Fruit fly (Drosophila melanogaster) whole organism, wandering third instar larva: Measurements from ENCODE around the gene PH4alphaNE2.

ENCODE experiments used
- Abd-B ChIP-seq: fragments of >200 bp; optimal IDR thresholded peaks from 2 replicates; lab custom pipeline; 2017; ENCODE audit warnings: missing biosample characterization, missing genetic modification characterization
- CG32264 ChIP-seq: fragments of 200-800 bp; sonication (Bioruptor generic); optimal IDR thresholded peaks from 2 replicates; lab custom pipeline; 2016; ENCODE audit warnings: missing biosample characterization, missing genetic modification characterization
- CG9705 ChIP-seq: fragments of 200-800 bp; sonication (Bioruptor generic); optimal IDR thresholded peaks from 2 replicates; lab custom pipeline; 2018; ENCODE audit warnings: missing biosample characterization, mild to moderate bottlenecking, missing genetic modification characterization
- CrebA ChIP-seq: fragments of 200-800 bp; sonication (Bioruptor generic); optimal IDR thresholded peaks from 2 replicates; lab custom pipeline; 2016; ENCODE audit warnings: missing biosample characterization, mild to moderate bottlenecking, missing genetic modification characterization, borderline replicate concordance
- Dfd ChIP-seq: fragments of >200 bp; optimal IDR thresholded peaks from 2 replicates; lab custom pipeline; 2017; ENCODE audit warnings: missing biosample characterization, missing genetic modification characterization
- Dif ChIP-seq: fragments of 200-275, 200-300 bp; sonication (Bioruptor generic); optimal IDR thresholded peaks from 2 replicates; lab custom pipeline; 2018; ENCODE audit warnings: missing biosample characterization, missing genetic modification characterization; ENCODE audit not compliant: partially characterized antibody
- GATAd ChIP-seq: sonication (Bioruptor generic); optimal IDR thresholded peaks from 2 replicates; lab custom pipeline; 2016; ENCODE audit warnings: missing biosample characterization, missing genetic modification characterization
- HLH106 ChIP-seq: fragments of 200-800 bp; optimal IDR thresholded peaks from 3 replicates; lab custom pipeline; 2019; ENCODE audit warnings: missing biosample characterization, mild to moderate bottlenecking, missing genetic modification characterization, moderate library complexity
- Hnf4 ChIP-seq: fragments of 200-800 bp; sonication (Bioruptor generic); optimal IDR thresholded peaks from 2 replicates; lab custom pipeline; 2016; ENCODE audit warnings: missing biosample characterization, mild to moderate bottlenecking, missing genetic modification characterization
- Hr78 ChIP-seq: fragments of >200 bp; optimal IDR thresholded peaks from 2 replicates; lab custom pipeline; 2017; ENCODE audit warnings: missing biosample characterization, missing genetic modification characterization
- Hr83 ChIP-seq: fragments of 200-300 bp; sonication (Bioruptor generic); optimal IDR thresholded peaks from 2 replicates; lab custom pipeline; 2016; ENCODE audit warnings: missing biosample characterization, mild to moderate bottlenecking, missing genetic modification characterization, moderate library complexity; ENCODE audit not compliant: poor library complexity, severe bottlenecking
- Jra ChIP-seq: sonication (Bioruptor generic); optimal IDR thresholded peaks from 2 replicates; lab custom pipeline; 2016; ENCODE audit warnings: missing biosample characterization, missing genetic modification characterization
- Mio ChIP-seq: sonication (Bioruptor generic); optimal IDR thresholded peaks from 2 replicates; lab custom pipeline; 2016; ENCODE audit warnings: missing biosample characterization, missing genetic modification characterization
- Myc ChIP-seq: fragments of >200 bp; optimal IDR thresholded peaks from 2 replicates; lab custom pipeline; 2017
- N ChIP-seq: fragments of >200 bp; optimal IDR thresholded peaks from 2 replicates; lab custom pipeline; 2018; ENCODE audit warnings: missing biosample characterization, missing external identifiers, missing genetic modification characterization
- OdsH ChIP-seq: fragments of 200-800 bp; sonication (Bioruptor generic); optimal IDR thresholded peaks from 2 replicates; lab custom pipeline; 2016; ENCODE audit warnings: missing biosample characterization, mild to moderate bottlenecking, missing genetic modification characterization
- Rel ChIP-seq, 2 experiments: fragments of 200-800 bp; sonication (Bioruptor generic) in 1 of 2; optimal IDR thresholded peaks; 2 replicates in 1 of 2; 3 replicates in 1 of 2; lab custom pipeline; 2016 to 2019; ENCODE audit warnings: mild to moderate bottlenecking in 2 of 2, missing biosample characterization in 2 of 2, missing genetic modification characterization in 2 of 2, moderate library complexity in 1 of 2
- Sp1 ChIP-seq: fragments of 200-800 bp; sonication (Bioruptor generic); optimal IDR thresholded peaks from 3 replicates; lab custom pipeline; 2019; ENCODE audit warnings: missing biosample characterization, mild to moderate bottlenecking, missing genetic modification characterization, moderate library complexity
- Vsx2 ChIP-seq: fragments of 200-300, 225-300 bp; sonication (Bioruptor generic); optimal IDR thresholded peaks from 2 replicates; lab custom pipeline; 2018; ENCODE audit warnings: missing biosample characterization, missing genetic modification characterization; ENCODE audit not compliant: partially characterized antibody
- br ChIP-seq: fragments of 200-800 bp; sonication (Bioruptor generic); optimal IDR thresholded peaks from 2 replicates; lab custom pipeline; 2016; ENCODE audit warnings: missing biosample characterization, missing genetic modification characterization
- brk ChIP-seq: fragments of 200-800 bp; sonication (Bioruptor generic); optimal IDR thresholded peaks from 2 replicates; lab custom pipeline; 2016; ENCODE audit warnings: missing biosample characterization, mild to moderate bottlenecking, missing genetic modification characterization
- dl ChIP-seq, 2 experiments: fragments of 175-275, 200-275 bp in 1 of 2; fragments of 200-275 bp in 1 of 2; sonication (Bioruptor generic); optimal IDR thresholded peaks; lab custom pipeline; 2018; ENCODE audit warnings: mild to moderate bottlenecking in 2 of 2, missing biosample characterization in 2 of 2, missing genetic modification characterization in 2 of 2, moderate library complexity in 2 of 2; ENCODE audit not compliant: partially characterized antibody in 2 of 2, insufficient read depth in 1 of 2
- dmrt93B ChIP-seq: fragments of 200-800 bp; sonication (Bioruptor generic); optimal IDR thresholded peaks from 2 replicates; lab custom pipeline; 2018; ENCODE audit warnings: missing biosample characterization, mild to moderate bottlenecking, missing genetic modification characterization
- dsf ChIP-seq: sonication (Bioruptor generic); optimal IDR thresholded peaks from 2 replicates; lab custom pipeline; 2016; ENCODE audit warnings: missing biosample characterization, missing genetic modification characterization, borderline replicate concordance
- ey ChIP-seq: fragments of 200-800 bp; sonication (Bioruptor generic); optimal IDR thresholded peaks from 2 replicates; lab custom pipeline; 2016; ENCODE audit warnings: missing biosample characterization, missing genetic modification characterization
- foxo ChIP-seq, 2 experiments: fragments of 200-800 bp; sonication (Bioruptor generic); optimal IDR thresholded peaks; 2 replicates in 1 of 2; 3 replicates in 1 of 2; lab custom pipeline; 2016 to 2017; ENCODE audit warnings: missing biosample characterization in 2 of 2, missing genetic modification characterization in 2 of 2
- fru ChIP-seq: fragments of 200-800 bp; sonication (Bioruptor generic); optimal IDR thresholded peaks from 3 replicates; lab custom pipeline; 2016; ENCODE audit warnings: missing biosample characterization, mild to moderate bottlenecking, missing genetic modification characterization
- h ChIP-seq: fragments of 200-800 bp; sonication (Bioruptor generic); optimal IDR thresholded peaks from 3 replicates; lab custom pipeline; 2016; ENCODE audit warnings: missing biosample characterization, mild to moderate bottlenecking, missing genetic modification characterization
- jim ChIP-seq: fragments of 175-275, 200-325 bp; sonication (Bioruptor generic); optimal IDR thresholded peaks from 2 replicates; lab custom pipeline; 2016; ENCODE audit warnings: missing biosample characterization, mild to moderate bottlenecking, missing genetic modification characterization
- lola ChIP-seq: fragments of >200 bp; optimal IDR thresholded peaks from 2 replicates; lab custom pipeline; 2017; ENCODE audit warnings: missing biosample characterization, missing genetic modification characterization
- pan ChIP-seq: fragments of >200 bp; optimal IDR thresholded peaks from 2 replicates; lab custom pipeline; 2017
- psq ChIP-seq: fragments of 200-800 bp; sonication (Bioruptor generic); optimal IDR thresholded peaks from 3 replicates; lab custom pipeline; 2017; ENCODE audit warnings: missing biosample characterization, mild to moderate bottlenecking, missing genetic modification characterization, moderate library complexity
- rgr ChIP-seq: fragments of 200-800 bp; sonication (Bioruptor generic); optimal IDR thresholded peaks from 3 replicates; lab custom pipeline; 2016; ENCODE audit warnings: missing biosample characterization, mild to moderate bottlenecking, missing genetic modification characterization
- sage ChIP-seq: fragments of 200-800 bp; sonication (Bioruptor generic); optimal IDR thresholded peaks from 2 replicates; lab custom pipeline; 2016; ENCODE audit warnings: missing biosample characterization, mild to moderate bottlenecking, missing genetic modification characterization
- sv ChIP-seq: fragments of 200-800 bp; sonication (Bioruptor generic); optimal IDR thresholded peaks from 3 replicates; lab custom pipeline; 2016; ENCODE audit warnings: missing biosample characterization, missing genetic modification characterization
- tai ChIP-seq: sonication (Bioruptor generic); optimal IDR thresholded peaks from 2 replicates; lab custom pipeline; 2016; ENCODE audit warnings: missing biosample characterization, missing genetic modification characterization
- usp ChIP-seq: fragments of >200 bp; optimal IDR thresholded peaks from 2 replicates; lab custom pipeline; 2017; ENCODE audit warnings: missing biosample characterization, missing genetic modification characterization
- woc ChIP-seq: sonication (Bioruptor generic); optimal IDR thresholded peaks from 2 replicates; lab custom pipeline; 2016; ENCODE audit warnings: missing biosample characterization, mild to moderate bottlenecking, missing genetic modification characterization

Gene PH4alphaNE2

dm6 chr3R:30464244-30464643 is 47.8 kb downstream of the PH4alphaNE2 start:
- TF ChIP-seq Hr83 (GFP tag; lab: Kevin White, UChicago) (no peak), Myc (lab: Kevin White, UChicago) (peak; percentile 31)

DNA sequence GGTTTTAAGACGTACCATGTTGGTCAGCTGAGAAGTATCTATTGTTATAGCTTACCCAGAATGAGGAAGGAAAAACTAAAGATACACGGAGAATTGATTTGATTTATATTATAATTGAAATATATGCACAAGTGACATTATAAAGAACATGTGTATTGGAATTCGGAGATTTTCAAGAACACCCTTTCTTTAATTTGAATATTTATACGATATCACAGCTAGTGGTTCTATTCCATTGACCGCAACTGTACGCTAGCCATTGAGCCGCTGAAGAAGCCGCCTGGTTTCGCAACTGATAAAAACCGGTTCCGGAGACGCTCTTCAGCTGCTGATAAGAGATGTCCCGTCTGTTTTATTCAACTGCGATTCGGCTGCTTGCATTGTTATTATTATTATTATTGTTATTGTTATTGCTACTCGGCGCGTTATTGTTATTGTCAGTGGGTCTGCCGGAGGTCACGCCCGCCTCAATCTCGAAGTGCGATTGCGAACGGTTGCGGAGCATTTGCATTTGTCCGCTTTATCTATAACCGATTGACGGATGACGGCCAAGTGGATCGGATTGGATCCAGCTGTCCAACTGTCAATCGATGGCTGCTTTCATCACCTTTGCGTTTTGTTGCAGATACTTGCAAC is 50.3 kb downstream of the PH4alphaNE2 start:
- TF ChIP-seq br (GFP tag; lab: Kevin White, UChicago) = peak; percentile 2
- no peak for TF ChIP-seq Mio (GFP tag; lab: Kevin White, UChicago)
- no peak for TF ChIP-seq CG9705
- peak; percentile 7 for TF ChIP-seq fru (GFP tag; lab: Kevin White, UChicago)
- no peak for TF ChIP-seq pan (lab: Kevin White, UChicago)
- no peak for TF ChIP-seq Abd-B
- no peak for TF ChIP-seq brk (GFP tag; lab: Kevin White, UChicago)
- TF ChIP-seq lola (GFP tag; lab: Kevin White, UChicago) = no peak
- no peak for TF ChIP-seq CG32264 (GFP tag; lab: Kevin White, UChicago)
- no peak for TF ChIP-seq usp
- no peak for TF ChIP-seq Hnf4 (GFP tag; lab: Kevin White, UChicago)
- no peak for TF ChIP-seq sage
- no peak for TF ChIP-seq Vsx2 (GFP tag; lab: Kevin White, UChicago)
- TF ChIP-seq ey (GFP tag; lab: Kevin White, UChicago) = peak; percentile 13
- peak; percentile 46 for TF ChIP-seq Sp1 (GFP tag; lab: Kevin White, UChicago)
- TF ChIP-seq foxo (GFP tag; optimal IDR thresholded peaks at IDR 0.05; lab: Kevin White, UChicago) = peak in 1 of 2 experiments; percentile 42
- TF ChIP-seq CrebA (GFP tag; lab: Kevin White, UChicago) = no peak
- no peak for TF ChIP-seq tai (GFP tag; lab: Kevin White, UChicago)
- TF ChIP-seq sv (GFP tag; lab: Kevin White, UChicago) = no peak
- TF ChIP-seq dsf = no peak
- no peak for TF ChIP-seq Jra
- TF ChIP-seq Hr83 (GFP tag; lab: Kevin White, UChicago) = no peak
- TF ChIP-seq GATAd (GFP tag; lab: Kevin White, UChicago) = no peak
- TF ChIP-seq Dif = no peak
- TF ChIP-seq rgr = peak; percentile 29
- TF ChIP-seq Rel (GFP tag; optimal IDR thresholded peaks at IDR 0.05; lab: Kevin White, UChicago) = no peak
- no peak for TF ChIP-seq Rel (tag; optimal IDR thresholded peaks at IDR 0.05; lab: Kevin White, UChicago)
- no peak for TF ChIP-seq OdsH
- TF ChIP-seq N (GFP tag; lab: Kevin White, UChicago) = no peak
- no peak for TF ChIP-seq Myc (lab: Kevin White, UChicago)
- peak; percentile 12 for TF ChIP-seq HLH106
- no peak for TF ChIP-seq dmrt93B
- TF ChIP-seq h (GFP tag; lab: Kevin White, UChicago) = peak; percentile 56
- peak; percentile 36 for TF ChIP-seq woc (GFP tag; lab: Kevin White, UChicago)
- no peak for TF ChIP-seq Dfd (GFP tag; lab: Kevin White, UChicago)
- no peak for TF ChIP-seq dl (GFP tag; optimal IDR thresholded peaks at IDR 0.05; lab: Kevin White, UChicago; ENCODE audit: insufficient read depth in 1 of 2, partially characterized antibody in 2 of 2)
- no peak for TF ChIP-seq jim (GFP tag; lab: Kevin White, UChicago)
- TF ChIP-seq Hr78 (GFP tag; lab: Kevin White, UChicago) = no peak
- no peak for TF ChIP-seq psq (GFP tag; lab: Kevin White, UChicago)

DNA sequence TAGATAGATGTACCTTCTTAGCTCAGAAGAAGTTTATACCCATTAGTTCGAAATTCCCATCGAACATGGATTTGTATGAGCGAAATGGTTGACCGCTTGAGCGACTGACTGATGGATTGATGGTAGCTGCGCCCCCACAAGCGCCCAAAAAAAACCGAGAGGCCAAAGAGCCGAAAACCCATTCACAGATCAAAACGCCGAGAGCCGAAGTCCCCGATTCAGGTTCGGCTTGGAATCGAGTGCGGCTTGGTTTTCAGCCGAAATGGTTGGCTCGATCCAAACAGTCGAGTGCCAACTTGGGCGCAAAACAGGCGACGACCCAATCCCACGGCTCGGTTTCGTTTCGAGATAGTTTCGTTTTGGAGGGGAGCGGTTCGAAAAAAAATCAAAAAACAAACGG is 51.8 kb downstream of the PH4alphaNE2 start:
- TF ChIP-seq CG9705 = no peak
- no peak for TF ChIP-seq CrebA (GFP tag; lab: Kevin White, UChicago)
- peak; percentile 57 for TF ChIP-seq Dif
- TF ChIP-seq GATAd (GFP tag; lab: Kevin White, UChicago) = no peak
- peak; percentile 79 for TF ChIP-seq Vsx2 (GFP tag; lab: Kevin White, UChicago)
- TF ChIP-seq Hr83 (GFP tag; lab: Kevin White, UChicago) = no peak
- TF ChIP-seq Hr78 (GFP tag; lab: Kevin White, UChicago) = no peak
- no peak for TF ChIP-seq Mio (GFP tag; lab: Kevin White, UChicago)
- TF ChIP-seq h (GFP tag; lab: Kevin White, UChicago) = no peak
- TF ChIP-seq Rel (GFP tag; optimal IDR thresholded peaks at IDR 0.05; lab: Kevin White, UChicago) = no peak
- TF ChIP-seq Rel (tag; optimal IDR thresholded peaks at IDR 0.05; lab: Kevin White, UChicago) = peak; percentile 30
- no peak for TF ChIP-seq CG32264 (GFP tag; lab: Kevin White, UChicago)
- TF ChIP-seq dl (GFP tag; optimal IDR thresholded peaks at IDR 0.05; lab: Kevin White, UChicago; ENCODE audit: insufficient read depth in 1 of 2, partially characterized antibody in 2 of 2) = peak in 1 of 2 experiments; percentile 32
- TF ChIP-seq Abd-B = no peak
- TF ChIP-seq, all 38 proteins: peak for 4
